Fruit fly (Drosophila melanogaster): ENCODE results near the gene CG31957.
A peak's percentile ranks its signal among the peaks of the same experiment; 100 is the strongest.

The CG31957 gene

DNA sequence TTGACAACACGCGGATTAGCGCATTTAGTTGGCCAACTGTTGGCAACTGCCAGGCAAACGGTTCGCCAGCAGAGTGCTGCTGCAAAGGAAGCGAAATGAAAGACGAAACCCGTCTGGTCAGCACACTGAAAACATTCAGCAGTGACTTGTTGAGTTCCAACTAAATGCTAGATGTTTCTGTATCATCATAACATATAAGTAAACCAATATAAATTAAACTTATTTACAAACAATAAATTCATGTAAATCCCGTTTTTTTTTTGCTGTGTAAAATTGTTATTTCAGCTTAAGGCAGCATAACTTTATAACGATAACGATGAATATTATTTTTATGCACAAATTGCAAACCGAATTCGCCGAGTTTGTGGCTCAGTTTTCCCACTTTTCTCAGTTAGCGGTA, 14.1 kb downstream of the CG31957 start:
- no peak for TF ChIP-seq jim (GFP tag; optimal IDR thresholded peaks at IDR 0.05)
- TF ChIP-seq br (GFP tag; optimal IDR thresholded peaks at IDR 0.05), result peak; percentile 4
- TF ChIP-seq fru (GFP tag; optimal IDR thresholded peaks at IDR 0.05), result peak; percentile 53
- TF ChIP-seq sage (GFP tag; optimal IDR thresholded peaks at IDR 0.05), result peak; percentile 10
- peak; percentile 38 for TF ChIP-seq OdsH (GFP tag; optimal IDR thresholded peaks at IDR 0.05)
- peak; percentile 29 for TF ChIP-seq tai (GFP tag; optimal IDR thresholded peaks at IDR 0.05)
- peak; percentile 34 for TF ChIP-seq Sp1 (GFP tag; optimal IDR thresholded peaks at IDR 0.05)
- TF ChIP-seq ey (GFP tag; optimal IDR thresholded peaks at IDR 0.05), result peak; percentile 45
- no peak for TF ChIP-seq GATAd (GFP tag; optimal IDR thresholded peaks at IDR 0.05)
- TF ChIP-seq psq (GFP tag; optimal IDR thresholded peaks at IDR 0.05), result peak; percentile 22
- TF ChIP-seq brk (GFP tag; optimal IDR thresholded peaks at IDR 0.05), result no peak
- no peak for TF ChIP-seq CG9705 (GFP tag; optimal IDR thresholded peaks at IDR 0.05)
- no peak for TF ChIP-seq Vsx2 (GFP tag; optimal IDR thresholded peaks at IDR 0.05; ENCODE audit: partially characterized antibody)
- TF ChIP-seq rgr (GFP tag; optimal IDR thresholded peaks at IDR 0.05), result peak; percentile 49
- no peak for TF ChIP-seq Myc (optimal IDR thresholded peaks at IDR 0.05)
- peak; percentile 59 for TF ChIP-seq h (GFP tag; optimal IDR thresholded peaks at IDR 0.05)
- no peak for TF ChIP-seq pan (optimal IDR thresholded peaks at IDR 0.05)
- TF ChIP-seq Hr83 (GFP tag; optimal IDR thresholded peaks at IDR 0.05; ENCODE audit: poor library complexity, severe bottlenecking), result no peak
- TF ChIP-seq HLH106 (tag; optimal IDR thresholded peaks at IDR 0.05), result peak; percentile 14
- TF ChIP-seq lola (GFP tag; optimal IDR thresholded peaks at IDR 0.05), result no peak
- TF ChIP-seq foxo (GFP tag; optimal IDR thresholded peaks at IDR 0.05), result peak in 1 of 2 experiments; percentile 50
- no peak for TF ChIP-seq Mio (GFP tag; optimal IDR thresholded peaks at IDR 0.05)
- no peak for TF ChIP-seq Dfd (GFP tag; optimal IDR thresholded peaks at IDR 0.05)
- TF ChIP-seq Hnf4 (GFP tag; optimal IDR thresholded peaks at IDR 0.05), result peak; percentile 20

DNA sequence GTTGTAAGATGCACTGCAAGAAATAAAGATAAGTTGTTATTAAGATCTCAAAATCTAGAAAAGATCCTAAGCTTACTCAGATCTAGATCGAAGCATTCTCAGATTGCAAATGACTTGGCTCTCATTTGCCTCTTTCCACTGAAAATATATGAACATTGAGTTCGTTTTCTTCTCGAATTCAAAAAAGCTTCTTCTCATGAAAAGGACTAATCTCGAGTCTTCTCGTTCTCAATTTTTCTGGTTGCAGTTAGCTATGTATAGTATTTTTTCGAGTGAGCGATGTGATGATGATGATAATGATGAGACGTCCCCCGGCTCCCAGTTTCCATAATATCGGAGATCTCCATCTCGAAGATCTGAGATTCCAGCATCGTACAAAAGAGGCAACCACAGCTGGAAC, 15.9 kb downstream of the CG31957 start:
- no peak for TF ChIP-seq psq (GFP tag; optimal IDR thresholded peaks at IDR 0.05)
- TF ChIP-seq Sp1 (GFP tag; optimal IDR thresholded peaks at IDR 0.05), result peak; percentile 2
- TF ChIP-seq woc (GFP tag; optimal IDR thresholded peaks at IDR 0.05), result peak; percentile 30
- TF ChIP-seq dmrt93B (GFP tag; optimal IDR thresholded peaks at IDR 0.05), result no peak
- TF ChIP-seq jim (GFP tag; optimal IDR thresholded peaks at IDR 0.05), result no peak
- TF ChIP-seq foxo (GFP tag; optimal IDR thresholded peaks at IDR 0.05), result peak in 1 of 2 experiments; percentile 31
- peak; percentile 21 for TF ChIP-seq h (GFP tag; optimal IDR thresholded peaks at IDR 0.05)
- TF ChIP-seq Rel (GFP tag; optimal IDR thresholded peaks at IDR 0.05), result no peak
- no peak for TF ChIP-seq Rel (tag; optimal IDR thresholded peaks at IDR 0.05)
- TF ChIP-seq br (GFP tag; optimal IDR thresholded peaks at IDR 0.05), result peak; percentile 29
- TF ChIP-seq HLH106 (tag; optimal IDR thresholded peaks at IDR 0.05), result peak; percentile 31
- peak; percentile 39 for TF ChIP-seq fru (GFP tag; optimal IDR thresholded peaks at IDR 0.05)
- no peak for TF ChIP-seq sage (GFP tag; optimal IDR thresholded peaks at IDR 0.05)

DNA sequence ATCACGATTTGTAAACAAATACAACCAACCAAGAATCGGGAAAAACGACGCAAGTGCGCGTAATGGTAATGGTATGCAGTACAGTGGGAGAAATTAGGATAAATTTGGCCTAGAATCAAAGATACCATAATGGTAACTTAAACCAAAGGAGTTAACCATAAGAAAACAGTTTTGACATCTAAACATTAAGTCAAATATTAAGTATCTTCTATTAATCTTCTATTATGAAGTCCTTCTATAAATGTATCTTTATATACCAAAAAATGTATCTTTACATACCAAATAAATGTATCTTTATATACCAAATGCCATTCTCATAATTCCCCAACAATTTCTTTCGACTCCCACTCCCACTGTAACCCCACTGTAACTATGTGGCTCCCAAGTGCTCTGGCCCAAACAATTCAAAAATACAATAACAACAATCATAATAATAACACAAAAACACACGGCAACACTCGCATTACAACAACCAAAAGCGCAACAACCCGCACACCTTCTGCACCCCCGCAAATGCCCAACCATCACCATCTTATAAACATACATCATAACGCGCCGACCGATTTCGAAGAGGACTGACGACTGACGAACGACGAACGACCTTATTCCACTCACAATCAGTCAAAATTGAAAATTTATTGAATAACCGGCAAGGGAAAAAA, 16.6 kb downstream of the CG31957 start:
- TF ChIP-seq rgr (GFP tag; optimal IDR thresholded peaks at IDR 0.05) (no peak), tai (GFP tag; optimal IDR thresholded peaks at IDR 0.05) (no peak), CG32264 (GFP tag; optimal IDR thresholded peaks at IDR 0.05) (no peak), Rel (GFP tag; optimal IDR thresholded peaks at IDR 0.05) (no peak), Rel (tag; optimal IDR thresholded peaks at IDR 0.05) (no peak), h (GFP tag; optimal IDR thresholded peaks at IDR 0.05) (no peak), Myc (optimal IDR thresholded peaks at IDR 0.05) (no peak), sv (GFP tag; optimal IDR thresholded peaks at IDR 0.05) (no peak)

DNA sequence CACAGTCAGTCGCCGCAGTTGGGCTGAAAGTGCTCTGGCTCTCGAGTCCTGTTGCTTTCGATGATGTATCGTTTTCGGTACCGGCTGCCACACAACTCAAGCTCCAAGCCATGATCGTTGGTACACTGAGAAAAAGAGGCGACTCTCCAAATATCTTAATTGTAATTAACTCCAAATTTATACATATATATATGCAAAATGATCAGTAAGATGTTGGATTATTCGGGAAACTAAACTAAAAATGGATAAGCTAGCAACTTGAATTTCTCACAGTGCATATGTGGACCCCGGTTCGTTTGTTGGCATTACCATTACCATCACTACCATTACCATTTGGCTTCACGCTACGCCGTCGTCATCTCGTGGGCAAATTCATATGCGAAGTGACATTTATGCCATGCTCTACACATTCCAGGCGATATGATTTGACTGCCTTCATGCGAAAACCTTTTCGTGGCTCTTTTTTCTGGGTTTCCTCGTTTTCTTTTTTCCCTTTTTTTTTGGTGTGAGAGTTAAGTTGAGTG, 18.7 kb downstream of the CG31957 start:
- TF ChIP-seq Sp1 (GFP tag; optimal IDR thresholded peaks at IDR 0.05) (peak; percentile 5), rgr (GFP tag; optimal IDR thresholded peaks at IDR 0.05) (peak; percentile 6), psq (GFP tag; optimal IDR thresholded peaks at IDR 0.05) (no peak), foxo (GFP tag; optimal IDR thresholded peaks at IDR 0.05) (peak in 1 of 2 experiments; percentile 14), tai (GFP tag; optimal IDR thresholded peaks at IDR 0.05) (no peak), GATAd (GFP tag; optimal IDR thresholded peaks at IDR 0.05) (no peak), Vsx2 (GFP tag; optimal IDR thresholded peaks at IDR 0.05; ENCODE audit: partially characterized antibody) (no peak), pan (optimal IDR thresholded peaks at IDR 0.05) (no peak), h (GFP tag; optimal IDR thresholded peaks at IDR 0.05) (peak; percentile 22), ey (GFP tag; optimal IDR thresholded peaks at IDR 0.05) (peak; percentile 6), HLH106 (tag; optimal IDR thresholded peaks at IDR 0.05) (peak; percentile 27), Rel (GFP tag; optimal IDR thresholded peaks at IDR 0.05) (no peak), Rel (tag; optimal IDR thresholded peaks at IDR 0.05) (no peak), fru (GFP tag; optimal IDR thresholded peaks at IDR 0.05) (peak; percentile 4)
